Fruit fly (Drosophila melanogaster) whole organism, embryonic: ENCODE results near the gene AsnRS.

Experiments used
- Aef1 ChIP-seq: fragments of 200-800 bp; sonication (Bioruptor generic); IDR thresholded peaks from 3 replicates; pipeline ENCODE4 v1.3.6; 2022; ENCODE audit warnings: missing biosample characterization, missing genetic modification characterization
- Bteb2 ChIP-seq: fragments of 200-800 bp; sonication (Bioruptor generic); optimal IDR thresholded peaks from 2 replicates; lab custom pipeline; 2016; ENCODE audit warnings: missing biosample characterization, missing genetic modification characterization
- CG12942 ChIP-seq: fragments of 200-800 bp; sonication (Bioruptor generic); optimal IDR thresholded peaks from 3 replicates; lab custom pipeline; 2016; ENCODE audit warnings: missing biosample characterization, missing genetic modification characterization
- CG1602 ChIP-seq: fragments of 200-800 bp; sonication (Bioruptor generic); optimal IDR thresholded peaks from 3 replicates; lab custom pipeline; 2016; ENCODE audit warnings: missing biosample characterization, missing genetic modification characterization
- CG18262 ChIP-seq: fragments of 200-800 bp; optimal IDR thresholded peaks from 3 replicates; lab custom pipeline; 2019; ENCODE audit warnings: missing biosample characterization, mild to moderate bottlenecking, missing genetic modification characterization, moderate library complexity
- CG1832 ChIP-seq: fragments of 200-800 bp; sonication (Bioruptor generic); optimal IDR thresholded peaks from 2 replicates; lab custom pipeline; 2017; ENCODE audit warnings: missing biosample characterization, mild to moderate bottlenecking, missing genetic modification characterization, inconsistent platforms
- CG2199 ChIP-seq: fragments of 200-800 bp; sonication (Bioruptor generic); IDR thresholded peaks from 3 replicates; pipeline ENCODE4 v1.3.6; 2022; ENCODE audit warnings: missing biosample characterization, missing genetic modification characterization
- CG2202 ChIP-seq: fragments of 200-800 bp; sonication (Bioruptor generic); optimal IDR thresholded peaks from 2 replicates; lab custom pipeline; 2018; ENCODE audit warnings: missing biosample characterization, mild to moderate bottlenecking, missing genetic modification characterization
- CG30403 ChIP-seq: fragments of 200-800 bp; sonication (Bioruptor generic); optimal IDR thresholded peaks from 3 replicates; lab custom pipeline; 2016; ENCODE audit warnings: missing biosample characterization, missing genetic modification characterization
- CG31441 ChIP-seq: fragments of 200-800 bp; sonication (Bioruptor generic); IDR thresholded peaks from 2 replicates; pipeline ENCODE4 v1.3.6; 2022; ENCODE audit warnings: missing biosample characterization, missing genetic modification characterization
- CG32767 ChIP-seq: fragments of 200-800 bp; sonication (Bioruptor generic); IDR thresholded peaks from 2 replicates; pipeline ENCODE4 v1.3.6; 2022; ENCODE audit warnings: missing biosample characterization, missing genetic modification characterization
- CG3838 ChIP-seq: fragments of 200-800 bp; sonication (Bioruptor generic); optimal IDR thresholded peaks from 3 replicates; lab custom pipeline; 2016; ENCODE audit warnings: missing biosample characterization, missing genetic modification characterization
- CG43689 ChIP-seq: fragments of 200-800 bp; sonication (Bioruptor generic); IDR thresholded peaks from 2 replicates; pipeline ENCODE4 v1.3.6; 2022; ENCODE audit warnings: missing biosample characterization, missing genetic modification characterization
- CG4404 ChIP-seq: fragments of 200-800 bp; sonication (Bioruptor generic); IDR thresholded peaks from 2 replicates; pipeline ENCODE4 v1.3.6; 2022; ENCODE audit warnings: missing biosample characterization, missing genetic modification characterization
- CG6689 ChIP-seq: fragments of 200-800 bp; sonication (Bioruptor generic); IDR thresholded peaks from 2 replicates; pipeline ENCODE4 v1.3.6; 2022; ENCODE audit warnings: missing biosample characterization, missing genetic modification characterization
- CG7745 ChIP-seq: fragments of 200-800 bp; sonication (Bioruptor generic); optimal IDR thresholded peaks from 2 replicates; lab custom pipeline; 2018; ENCODE audit warnings: missing biosample characterization, mild to moderate bottlenecking, missing genetic modification characterization, moderate library complexity
- CG7786 ChIP-seq: fragments of 200-800 bp; sonication (Bioruptor generic); optimal IDR thresholded peaks from 2 replicates; lab custom pipeline; 2016; ENCODE audit warnings: missing biosample characterization, missing genetic modification characterization
- Elba2 ChIP-seq: fragments of 200-800 bp; sonication (Bioruptor generic); optimal IDR thresholded peaks from 3 replicates; lab custom pipeline; 2016; ENCODE audit warnings: missing biosample characterization, missing genetic modification characterization
- Ets65A ChIP-seq: fragments of 200-800 bp; sonication (Bioruptor generic); peaks from one replicate; lab custom pipeline; 2016; ENCODE audit warnings: missing biosample characterization, missing genetic modification characterization
- Gsc ChIP-seq: fragments of 200-800 bp; sonication (Bioruptor generic); IDR thresholded peaks from 2 replicates; pipeline ENCODE4 v1.3.6; 2022; ENCODE audit warnings: missing biosample characterization, missing genetic modification characterization
- HHEX ChIP-seq: fragments of 200-800 bp; sonication (Bioruptor generic); optimal IDR thresholded peaks from 3 replicates; lab custom pipeline; 2017; ENCODE audit warnings: missing biosample characterization, mild to moderate bottlenecking, missing genetic modification characterization, missing genetic modification reagents
- HLH54F ChIP-seq: fragments of 200-800 bp; sonication (Bioruptor generic); optimal IDR thresholded peaks from 3 replicates; lab custom pipeline; 2016; ENCODE audit warnings: missing biosample characterization, missing genetic modification characterization
- HmgZ ChIP-seq: fragments of 200-800 bp; sonication (Bioruptor generic); optimal IDR thresholded peaks from 2 replicates; lab custom pipeline; 2018; ENCODE audit warnings: missing biosample characterization, mild to moderate bottlenecking, missing genetic modification characterization
- Jarid2 ChIP-seq: fragments of 200-800 bp; sonication (Bioruptor generic); optimal IDR thresholded peaks from 3 replicates; lab custom pipeline; 2017; ENCODE audit warnings: mild to moderate bottlenecking, missing biosample characterization, missing genetic modification reagents, missing genetic modification characterization
- Nf-YB ChIP-seq: fragments of 200-800 bp; sonication (Bioruptor generic); optimal IDR thresholded peaks from 3 replicates; lab custom pipeline; 2019; ENCODE audit warnings: missing biosample characterization, mild to moderate bottlenecking, missing genetic modification characterization, moderate library complexity
- Oli ChIP-seq: fragments of 200-800 bp; sonication (Bioruptor generic); optimal IDR thresholded peaks from 2 replicates; lab custom pipeline; 2018; ENCODE audit warnings: missing biosample characterization, mild to moderate bottlenecking, missing genetic modification characterization, moderate library complexity
- Ptx1 ChIP-seq: fragments of 200-800 bp; sonication (Bioruptor generic); IDR thresholded peaks from 2 replicates; pipeline ENCODE4 v1.3.6; 2022; ENCODE audit warnings: missing biosample characterization, missing genetic modification characterization
- YL-1 ChIP-seq: fragments of 200-800 bp; sonication (Bioruptor generic); optimal IDR thresholded peaks from 3 replicates; lab custom pipeline; 2017; ENCODE audit warnings: missing biosample characterization, mild to moderate bottlenecking, missing genetic modification characterization
- ac ChIP-seq: fragments of 200-800 bp; sonication (Bioruptor generic); optimal IDR thresholded peaks from 3 replicates; lab custom pipeline; 2017; ENCODE audit warnings: missing biosample characterization, mild to moderate bottlenecking, missing genetic modification characterization
- ara ChIP-seq: fragments of 200-800 bp; sonication (Bioruptor generic); IDR thresholded peaks from 2 replicates; pipeline ENCODE4 v1.3.6; 2022; ENCODE audit warnings: missing biosample characterization, missing genetic modification characterization
- ato ChIP-seq: fragments of 200-800 bp; sonication (Bioruptor generic); IDR thresholded peaks from 2 replicates; pipeline ENCODE4 v1.3.6; 2022; ENCODE audit warnings: missing biosample characterization, missing genetic modification characterization; ENCODE audit not compliant: partially characterized antibody
- chinmo ChIP-seq: fragments of 200-800 bp; sonication (Bioruptor generic); IDR thresholded peaks from 4 replicates; pipeline ENCODE4 v1.3.6; 2022; ENCODE audit warnings: missing biosample characterization, missing genetic modification characterization; ENCODE audit not compliant: partially characterized antibody
- ci ChIP-seq: fragments of 200-800 bp; sonication (Bioruptor generic); IDR thresholded peaks from 3 replicates; pipeline ENCODE4 v1.3.6; 2022; ENCODE audit warnings: missing biosample characterization, missing genetic modification characterization
- dysf ChIP-seq: fragments of 200-800 bp; sonication (Bioruptor generic); IDR thresholded peaks from 3 replicates; pipeline ENCODE4 v1.3.6; 2022; ENCODE audit warnings: missing biosample characterization, missing genetic modification characterization
- gsb ChIP-seq: fragments of 200-800 bp; sonication (Bioruptor generic); IDR thresholded peaks from 2 replicates; pipeline ENCODE4 v1.3.6; 2022; ENCODE audit warnings: missing biosample characterization, missing genetic modification characterization
- gsb-n ChIP-seq: fragments of 200-800 bp; sonication (Bioruptor generic); optimal IDR thresholded peaks from 3 replicates; lab custom pipeline; 2018; ENCODE audit warnings: missing biosample characterization, mild to moderate bottlenecking, missing genetic modification characterization
- inv ChIP-seq: fragments of 200-800 bp; sonication (Bioruptor generic); IDR thresholded peaks from 2 replicates; pipeline ENCODE4 v1.3.6; 2022; ENCODE audit warnings: missing biosample characterization, missing genetic modification characterization; ENCODE audit not compliant: partially characterized antibody
- luna ChIP-seq: fragments of 200-800 bp; sonication (Bioruptor generic); optimal IDR thresholded peaks from 2 replicates; lab custom pipeline; 2016; ENCODE audit warnings: missing biosample characterization, missing genetic modification characterization
- nerfin-1 ChIP-seq: fragments of 200-800 bp; sonication (Bioruptor generic); optimal IDR thresholded peaks from 3 replicates; lab custom pipeline; 2019; ENCODE audit warnings: missing biosample characterization, mild to moderate bottlenecking, missing genetic modification characterization, moderate library complexity
- onecut ChIP-seq: fragments of 200-800 bp; sonication (Bioruptor generic); IDR thresholded peaks from 2 replicates; pipeline ENCODE4 v1.3.6; 2022; ENCODE audit warnings: missing biosample characterization, missing genetic modification characterization
- otp ChIP-seq: fragments of 200-800 bp; sonication (Bioruptor generic); IDR thresholded peaks from 3 replicates; pipeline ENCODE4, ENCODE4 v1.3.6; 2022; ENCODE audit warnings: missing biosample characterization, missing genetic modification characterization
- pfk ChIP-seq: fragments of 200-800 bp; sonication (Bioruptor generic); optimal IDR thresholded peaks from 2 replicates; lab custom pipeline; 2018; ENCODE audit warnings: missing biosample characterization, mild to moderate bottlenecking, missing genetic modification characterization, moderate library complexity
- phol ChIP-seq: fragments of 200-800 bp; sonication (Bioruptor generic); optimal IDR thresholded peaks from 3 replicates; lab custom pipeline; 2018; ENCODE audit warnings: missing biosample characterization, mild to moderate bottlenecking, missing genetic modification characterization, moderate library complexity
- row ChIP-seq: fragments of 200-800 bp; sonication (Bioruptor generic); IDR thresholded peaks from 3 replicates; pipeline ENCODE4 v1.3.6; 2022; ENCODE audit warnings: missing biosample characterization, missing genetic modification characterization
- sd ChIP-seq: fragments of 200-800 bp; sonication (Bioruptor generic); optimal IDR thresholded peaks from 3 replicates; lab custom pipeline; 2018; ENCODE audit warnings: missing biosample characterization, mild to moderate bottlenecking, missing genetic modification characterization, moderate library complexity
- sqz ChIP-seq: fragments of 200-800 bp; sonication (Bioruptor generic); optimal IDR thresholded peaks from 3 replicates; lab custom pipeline; 2018; ENCODE audit warnings: missing biosample characterization, mild to moderate bottlenecking, missing genetic modification characterization
- vvl ChIP-seq: fragments of 200-800 bp; sonication (Bioruptor generic); IDR thresholded peaks from 2 replicates; pipeline ENCODE4 v1.3.6; 2022; ENCODE audit warnings: missing biosample characterization, missing genetic modification characterization

AsnRS gene

dm6 chr2L:19163143-19163974 is 31.6 kb upstream of the AsnRS start (continued):
- TF ChIP-seq phol (tag; lab: Kevin White, UChicago) (peak; percentile 12), CG6689 (GFP tag; lab: Robert Waterston, UW) (no peak), ac (GFP tag; lab: Kevin White, UChicago) (no peak), CG31441 (peak; percentile 27; the same call in 1 of the 2 replicates), ci (GFP tag; lab: Robert Waterston, UW) (0 out of 3 replicates have a peak, but pooled peaks have one; percentile 18), row (GFP tag; lab: Robert Waterston, UW) (0 out of 3 replicates have a peak, but pooled peaks have one; percentile 14), CG30403 (peak; percentile 7), Ptx1 (GFP tag; lab: Robert Waterston, UW) (0 out of 2 replicates have a peak, but pooled peaks have one; percentile 22), CG2199 (GFP tag; lab: Robert Waterston, UW) (peak; percentile 74; the same call in 1 of the 3 replicates), Bteb2 (GFP tag; lab: Kevin White, UChicago) (no peak), CG7786 (GFP tag; lab: Kevin White, UChicago) (peak; percentile 16), sd (tag; lab: Kevin White, UChicago) (peak; percentile 81), pfk (GFP tag; lab: Kevin White, UChicago) (peak; percentile 90), CG43689 (GFP tag; lab: Robert Waterston, UW) (no peak), chinmo (0 out of 4 replicates have a peak, but pooled peaks have one; percentile 16), Ets65A (GFP tag; lab: Kevin White, UChicago) (peak; percentile 7), vvl (GFP tag; lab: Robert Waterston, UW) (0 out of 2 replicates have a peak, but pooled peaks have one; percentile 6), ara (GFP tag; lab: Robert Waterston, UW) (peak; percentile 21; the same call in 1 of the 2 replicates), nerfin-1 (tag; lab: Kevin White, UChicago) (peak; percentile 1), YL-1 (GFP tag; lab: Kevin White, UChicago) (no peak), HHEX (no peak), gsb-n (tag; lab: Kevin White, UChicago) (peak; percentile 74), Oli (tag; lab: Kevin White, UChicago) (peak; percentile 21), Elba2 (GFP tag; lab: Kevin White, UChicago) (no peak), sqz (GFP tag; lab: Kevin White, UChicago) (peak; percentile 23)

dm6 chr2L:19162330-19163100 is 30.8 kb upstream of the AsnRS start:
- TF ChIP-seq vvl (GFP tag; lab: Robert Waterston, UW), result no peak
- no peak for TF ChIP-seq gsb
- TF ChIP-seq HmgZ (tag; lab: Kevin White, UChicago), result no peak
- no peak for TF ChIP-seq otp (GFP tag; lab: Robert Waterston, UW)
- no peak for TF ChIP-seq CG12942
- TF ChIP-seq CG18262, result peak; percentile 16
- no peak for TF ChIP-seq phol (tag; lab: Kevin White, UChicago)
- TF ChIP-seq Jarid2 (GFP tag; lab: Kevin White, UChicago), result no peak
- TF ChIP-seq gsb-n (tag; lab: Kevin White, UChicago), result no peak
- no peak for TF ChIP-seq CG3838 (GFP tag; lab: Kevin White, UChicago)
- no peak for TF ChIP-seq CG1602 (GFP tag; lab: Kevin White, UChicago)
- TF ChIP-seq dysf (GFP tag; lab: Robert Waterston, UW), result no peak
- TF ChIP-seq CG2202 (tag; lab: Kevin White, UChicago), result no peak
- no peak for TF ChIP-seq inv
- TF ChIP-seq CG1832 (GFP tag; lab: Kevin White, UChicago), result no peak
- TF ChIP-seq Nf-YB, result no peak
- no peak for TF ChIP-seq onecut
- TF ChIP-seq Gsc, result no peak
- TF ChIP-seq HLH54F (GFP tag; lab: Kevin White, UChicago), result no peak
- TF ChIP-seq CG7745, result no peak
- TF ChIP-seq luna (GFP tag; lab: Kevin White, UChicago), result no peak
- TF ChIP-seq Aef1 (GFP tag; lab: Robert Waterston, UW), result no peak
- no peak for TF ChIP-seq CG7786 (GFP tag; lab: Kevin White, UChicago)
- no peak for TF ChIP-seq CG4404 (GFP tag; lab: Robert Waterston, UW)
- no peak for TF ChIP-seq ato (GFP tag; lab: Robert Waterston, UW)
- TF ChIP-seq CG32767 (GFP tag; lab: Robert Waterston, UW), result no peak
